Fruit fly (Drosophila melanogaster) whole organism, larva: ENCODE results near the gene CG12479.

Experiments used
- noc ChIP-seq: fragments of 200-800 bp; sonication (Bioruptor generic); optimal IDR thresholded peaks from 3 replicates; lab custom pipeline; 2019; ENCODE audit warnings: missing biosample characterization, mild to moderate bottlenecking, missing genetic modification characterization, moderate library complexity

The CG12479 gene

DNA sequence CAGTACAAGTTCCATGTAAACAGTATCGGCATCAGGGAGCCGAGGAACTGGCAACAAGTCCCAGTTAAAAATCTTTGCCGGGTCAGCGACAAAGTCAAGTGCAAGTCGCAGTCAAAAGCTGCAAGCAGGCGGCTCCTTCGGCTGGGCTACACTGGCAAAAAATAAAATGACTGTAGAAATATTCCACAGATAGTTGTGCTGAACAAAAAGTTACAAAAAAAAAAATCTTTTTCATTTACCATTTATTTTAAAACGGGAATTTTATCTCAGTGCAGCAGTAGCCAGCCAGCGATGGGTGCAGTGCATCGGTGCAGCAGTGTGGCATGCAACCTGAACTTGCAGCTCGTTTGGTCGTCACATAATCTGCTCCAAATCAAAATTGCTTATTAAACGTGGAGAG lies 2.5 kb downstream of the CG12479 start:
- no peak for TF ChIP-seq noc

dm6 chrX:14148171-14148570 lies 3.6 kb downstream of the CG12479 start:
- TF ChIP-seq noc = no peak

DNA sequence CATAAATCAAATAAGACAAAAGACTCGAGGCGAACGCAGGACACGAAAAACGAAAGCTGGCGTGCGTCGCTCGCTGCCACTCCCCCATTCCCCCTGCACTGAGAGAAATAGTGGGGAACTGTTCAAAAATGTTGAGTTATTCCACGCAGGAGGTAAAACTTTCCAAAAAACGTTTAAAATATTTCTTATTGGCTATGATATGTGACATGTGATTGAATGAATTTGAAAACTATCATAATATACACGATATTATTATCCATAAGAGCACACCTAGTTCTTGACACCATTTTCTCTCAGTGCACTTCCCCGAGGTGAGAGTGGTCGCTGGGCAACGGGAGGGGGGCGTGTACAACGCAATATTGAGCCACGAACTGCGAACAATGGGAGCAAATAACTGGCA lies 17.9 kb downstream of the CG12479 start:
- no peak for TF ChIP-seq noc

dm6 chrX:14123688-14124087 lies 28.1 kb downstream of the CG12479 start:
- TF ChIP-seq noc = no peak

DNA sequence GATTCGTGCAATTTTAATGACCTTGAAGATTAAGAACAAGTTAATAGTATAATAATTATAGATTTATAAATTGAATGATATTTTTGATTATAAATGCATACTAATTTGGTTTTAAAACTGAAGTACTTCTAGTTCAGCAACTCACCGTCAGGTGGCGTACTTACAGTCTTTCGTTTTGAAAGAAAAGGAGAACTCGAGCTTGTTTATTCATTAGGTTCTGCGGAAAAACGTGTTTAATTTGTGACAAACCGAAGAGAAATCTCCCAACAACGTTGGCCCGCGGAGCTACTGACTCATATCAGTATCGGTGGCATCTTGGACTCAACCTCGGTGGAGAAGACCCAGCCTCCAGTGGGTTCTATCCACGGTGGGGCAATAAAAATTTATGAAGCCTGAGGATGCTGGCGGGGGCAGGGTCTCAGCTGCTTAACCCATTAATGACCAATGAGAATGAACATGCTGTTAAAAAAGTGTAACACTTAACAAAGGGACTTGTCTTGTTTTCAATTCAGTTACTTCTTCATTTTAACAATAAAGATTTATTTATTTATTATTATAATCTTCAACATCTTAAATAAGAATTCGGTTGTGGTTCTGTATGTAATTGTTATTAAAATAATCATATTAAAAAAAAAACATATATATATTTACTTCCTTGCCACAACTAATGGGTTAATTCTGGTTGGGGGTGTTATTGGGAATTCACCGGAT lies 29.0 kb downstream of the CG12479 start:
- no peak for TF ChIP-seq noc

DNA sequence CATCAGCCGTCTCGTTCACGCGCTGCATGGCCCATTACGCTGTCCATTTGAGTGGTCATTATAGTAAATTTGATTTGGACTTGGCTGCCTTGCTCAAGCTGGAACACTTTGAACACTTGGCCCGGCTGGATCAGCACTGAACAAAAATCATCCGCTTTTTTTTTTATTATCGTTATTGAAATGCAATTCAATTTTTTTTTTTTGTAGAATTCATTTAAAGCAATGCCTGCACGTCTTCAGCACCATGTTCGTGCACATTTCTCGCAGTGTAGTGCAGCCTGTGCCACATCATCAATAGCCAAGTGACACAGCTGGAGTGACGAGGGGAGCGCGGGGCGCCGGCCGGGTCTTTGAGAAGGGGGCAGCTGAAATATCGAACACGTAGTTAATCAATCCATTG lies 31.6 kb downstream of the CG12479 start:
- TF ChIP-seq noc = no peak

DNA sequence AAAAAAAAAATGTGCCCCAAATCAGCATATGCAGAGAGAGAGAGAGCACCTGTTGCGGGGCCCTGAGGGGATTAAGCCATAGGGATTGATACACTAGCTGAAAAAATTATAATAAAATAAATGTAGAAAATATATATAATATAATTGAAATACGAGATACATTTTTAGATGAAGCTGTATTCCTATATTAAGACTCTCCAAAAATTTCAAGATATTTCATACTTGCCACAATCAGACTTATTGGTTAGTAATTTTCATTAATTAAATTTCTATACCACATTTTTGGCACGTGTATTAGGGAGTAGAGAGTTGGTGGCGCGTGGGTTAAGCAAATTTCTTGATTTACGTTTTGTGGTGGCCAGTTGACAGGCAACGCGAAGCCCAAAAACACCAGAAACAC lies 33.3 kb downstream of the CG12479 start:
- no peak for TF ChIP-seq noc

dm6 chrX:14117512-14117911 lies 34.3 kb downstream of the CG12479 start:
- no peak for TF ChIP-seq noc

dm6 chrX:14103165-14103950 lies 48.4 kb downstream of the CG12479 start:
- TF ChIP-seq noc = no peak
